Fruit fly (Drosophila melanogaster) whole organism, pupa: ENCODE measurements around the gene CG13297.

Experiments
- CG10348 ChIP-seq: fragments of 200-800 bp; sonication (Bioruptor generic); IDR thresholded peaks from 2 replicates; pipeline ENCODE4 v1.3.6; 2022; ENCODE audit warnings: missing biosample characterization, missing genetic modification characterization
- CG14655 ChIP-seq: fragments of 200-800 bp; sonication (Bioruptor generic); optimal IDR thresholded peaks from 3 replicates; lab custom pipeline; 2017; ENCODE audit warnings: mild to moderate bottlenecking, missing biosample characterization, missing genetic modification reagents, missing genetic modification characterization
- CG34367 ChIP-seq: fragments of 200-800 bp; sonication (Bioruptor generic); optimal IDR thresholded peaks from 2 replicates; lab custom pipeline; 2018; ENCODE audit warnings: missing biosample characterization, mild to moderate bottlenecking, missing genetic modification characterization
- CG9948 ChIP-seq: fragments of 200-800 bp; sonication (Bioruptor generic); optimal IDR thresholded peaks from 2 replicates; lab custom pipeline; 2018; ENCODE audit warnings: missing biosample characterization, mild to moderate bottlenecking, missing genetic modification characterization, moderate library complexity
- fd96Ca ChIP-seq: fragments of 200-800 bp; sonication (Bioruptor generic); IDR thresholded peaks from 3 replicates; pipeline ENCODE4 v1.3.6; 2022; ENCODE audit warnings: missing biosample characterization, missing genetic modification characterization
- gl ChIP-seq: fragments of 200-800 bp; sonication (Bioruptor generic); optimal IDR thresholded peaks from 2 replicates; lab custom pipeline; 2018; ENCODE audit warnings: missing biosample characterization, mild to moderate bottlenecking, missing genetic modification characterization

DNA sequence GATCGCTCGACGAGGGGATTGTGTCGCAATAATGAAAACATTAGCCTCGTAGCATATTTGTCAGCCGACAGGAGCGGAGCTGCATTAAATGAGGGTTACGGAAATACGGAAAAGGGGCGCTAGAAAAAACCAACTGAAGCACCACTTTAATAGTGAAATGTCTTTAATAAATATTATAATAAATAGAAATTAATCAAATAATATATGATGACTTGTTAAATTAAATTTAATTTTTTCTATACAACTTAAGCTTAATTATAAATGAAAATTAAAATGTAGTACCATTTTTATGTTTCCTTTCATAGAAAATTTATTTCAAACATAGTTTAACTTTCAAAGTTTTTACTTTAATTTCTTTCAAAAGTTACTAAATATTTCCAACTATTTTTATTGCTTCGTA is 4.8 kb upstream of the CG13297 start:
- TF ChIP-seq CG34367 (no peak), CG9948 (tag; lab: Kevin White, UChicago) (no peak), gl (tag; lab: Kevin White, UChicago) (no peak), CG10348 (GFP tag; lab: Robert Waterston, UW) (no peak), CG14655 (GFP tag; lab: Kevin White, UChicago) (no peak), fd96Ca (GFP tag; lab: Robert Waterston, UW) (no peak)
